Worm (Caenorhabditis elegans): ENCODE results near the gene T26C12.3.

The T26C12.3 gene

ce11 chrIV:3273295-3273694 is at the start of gene T26C12.3:
TSS of gene T26C12.3 (minus strand) at chrIV:3273395.
- TF ChIP-seq jun-1 (tag; optimal IDR thresholded peaks at IDR 0.05) (no peak), snpc-4 (tag; optimal IDR thresholded peaks at IDR 0.05) (no peak), ceh-16 (tag; optimal IDR thresholded peaks at IDR 0.05) (no peak), egl-5 (tag; optimal IDR thresholded peaks at IDR 0.05) (no peak)

ce11 chrIV:3313311-3313710 is 40.1 kb upstream of the T26C12.3 start:
- TF ChIP-seq R02D3.7 (tag; optimal IDR thresholded peaks at IDR 0.05) (peak; percentile 6), nhr-43 (tag; optimal IDR thresholded peaks at IDR 0.05; ENCODE audit: poor library complexity, severe bottlenecking) (peak; percentile 83), elt-2 (tag; optimal IDR thresholded peaks at IDR 0.05) (peak; percentile 62), lsy-12 (tag; optimal IDR thresholded peaks at IDR 0.05) (peak; percentile 55), tbx-2 (tag; optimal IDR thresholded peaks at IDR 0.05) (peak; percentile 20), lin-15B (tag; optimal IDR thresholded peaks at IDR 0.05) (peak; percentile 50), nhr-23 (tag; optimal IDR thresholded peaks at IDR 0.05) (peak; percentile 25), nfya-1 (tag; optimal IDR thresholded peaks at IDR 0.05; ENCODE audit: insufficient read depth) (peak; percentile 40), nhr-25 (tag; optimal IDR thresholded peaks at IDR 0.05) (peak; percentile 31)

ce11 chrIV:3311243-3311642 is 38.0 kb upstream of the T26C12.3 start, which contains the start of gene zip-11:
TSS of gene zip-11 (plus strand) at chrIV:3311276.
- TF ChIP-seq lin-39 (tag; optimal IDR thresholded peaks at IDR 0.05) (no peak), aly-2 (tag; optimal IDR thresholded peaks at IDR 0.05) (no peak), nfya-1 (tag; optimal IDR thresholded peaks at IDR 0.05; ENCODE audit: insufficient read depth) (peak; percentile 63), hmg-11 (tag; optimal IDR thresholded peaks at IDR 0.05) (peak; percentile 59), R02D3.7 (tag; optimal IDR thresholded peaks at IDR 0.05) (peak; percentile 30), pha-4 (tag; optimal IDR thresholded peaks at IDR 0.05) (peak; percentile 53), lin-15B (tag; optimal IDR thresholded peaks at IDR 0.05) (peak; percentile 57), ceh-28 (tag; optimal IDR thresholded peaks at IDR 0.05) (peak; percentile 79), tbx-2 (tag; optimal IDR thresholded peaks at IDR 0.05) (peak; percentile 25), nhr-28 (tag; optimal IDR thresholded peaks at IDR 0.05) (no peak), nhr-23 (tag; optimal IDR thresholded peaks at IDR 0.05) (peak; percentile 41), nhr-25 (tag; optimal IDR thresholded peaks at IDR 0.05) (peak; percentile 91), sea-2 (GFP tag; optimal IDR thresholded peaks at IDR 0.05) (no peak), egl-27 (tag; optimal IDR thresholded peaks at IDR 0.05) (no peak), nhr-43 (tag; optimal IDR thresholded peaks at IDR 0.05; ENCODE audit: poor library complexity, severe bottlenecking) (peak; percentile 57)

ce11 chrIV:3310662-3311219 is 37.5 kb upstream of the T26C12.3 start:
- TF ChIP-seq hmg-11 (tag; optimal IDR thresholded peaks at IDR 0.05) (no peak), ceh-16 (tag; optimal IDR thresholded peaks at IDR 0.05) (no peak), elt-2 (tag; optimal IDR thresholded peaks at IDR 0.05) (peak; percentile 91), nhr-23 (tag; optimal IDR thresholded peaks at IDR 0.05) (no peak), eor-1 (tag; optimal IDR thresholded peaks at IDR 0.05) (no peak), lin-15B (tag; optimal IDR thresholded peaks at IDR 0.05) (no peak), mdl-1 (tag; optimal IDR thresholded peaks at IDR 0.05) (no peak), skn-1 (tag; optimal IDR thresholded peaks at IDR 0.05) (no peak), nhr-43 (tag; optimal IDR thresholded peaks at IDR 0.05; ENCODE audit: poor library complexity, severe bottlenecking) (no peak), pqm-1 (tag; optimal IDR thresholded peaks at IDR 0.05) (peak; percentile 92), R02D3.7 (tag; optimal IDR thresholded peaks at IDR 0.05) (no peak), nhr-77 (tag; optimal IDR thresholded peaks at IDR 0.05) (no peak), nhr-237 (tag; optimal IDR thresholded peaks at IDR 0.05) (no peak), unc-39 (tag; optimal IDR thresholded peaks at IDR 0.05) (no peak), aly-2 (tag; optimal IDR thresholded peaks at IDR 0.05) (no peak), ceh-28 (tag; optimal IDR thresholded peaks at IDR 0.05) (no peak)

- TF ChIP-seq eor-1 (tag; optimal IDR thresholded peaks at IDR 0.05) (no peak), lin-15B (tag; optimal IDR thresholded peaks at IDR 0.05) (no peak), daf-12 (tag; optimal IDR thresholded peaks at IDR 0.05) (no peak), unc-39 (tag; optimal IDR thresholded peaks at IDR 0.05) (no peak), pha-4 (tag; optimal IDR thresholded peaks at IDR 0.05) (peak; percentile 34), nhr-28 (tag; optimal IDR thresholded peaks at IDR 0.05) (no peak), elt-2 (tag; optimal IDR thresholded peaks at IDR 0.05) (no peak)
Measured at ce11 chrIV:3308885-3309284, 35.7 kb upstream of the T26C12.3 start.

ce11 chrIV:3307463-3307862 is 34.3 kb upstream of the T26C12.3 start, which contains the start of gene W08E12.9:
TSS of gene W08E12.9 (minus strand) at chrIV:3307563.
- TF ChIP-seq elt-3 (tag; optimal IDR thresholded peaks at IDR 0.05) (no peak), ama-1 (optimal IDR thresholded peaks at IDR 0.05) (no peak), nhr-23 (tag; optimal IDR thresholded peaks at IDR 0.05) (no peak), aly-2 (tag; optimal IDR thresholded peaks at IDR 0.05) (no peak), eor-1 (tag; optimal IDR thresholded peaks at IDR 0.05) (no peak), unc-62 (GFP tag; optimal IDR thresholded peaks at IDR 0.05) (no peak), nhr-237 (tag; optimal IDR thresholded peaks at IDR 0.05) (no peak), hmg-11 (tag; optimal IDR thresholded peaks at IDR 0.05) (no peak), fos-1 (tag; optimal IDR thresholded peaks at IDR 0.05) (no peak), fkh-2 (tag; optimal IDR thresholded peaks at IDR 0.05) (no peak), sea-2 (GFP tag; optimal IDR thresholded peaks at IDR 0.05) (no peak), snpc-4 (tag; optimal IDR thresholded peaks at IDR 0.05) (no peak), nhr-28 (tag; optimal IDR thresholded peaks at IDR 0.05) (no peak), egl-5 (tag; optimal IDR thresholded peaks at IDR 0.05) (no peak), elt-1 (tag; optimal IDR thresholded peaks at IDR 0.05) (no peak), nhr-11 (tag; optimal IDR thresholded peaks at IDR 0.05) (no peak), nfya-1 (tag; optimal IDR thresholded peaks at IDR 0.05; ENCODE audit: insufficient read depth) (no peak), nhr-25 (tag; optimal IDR thresholded peaks at IDR 0.05) (no peak), jun-1 (tag; optimal IDR thresholded peaks at IDR 0.05) (no peak)

Data from whole organism, L3 larva.